Fruit fly (Drosophila melanogaster): Measurements from ENCODE around the gene CG6144.

CG6144 gene

DNA sequence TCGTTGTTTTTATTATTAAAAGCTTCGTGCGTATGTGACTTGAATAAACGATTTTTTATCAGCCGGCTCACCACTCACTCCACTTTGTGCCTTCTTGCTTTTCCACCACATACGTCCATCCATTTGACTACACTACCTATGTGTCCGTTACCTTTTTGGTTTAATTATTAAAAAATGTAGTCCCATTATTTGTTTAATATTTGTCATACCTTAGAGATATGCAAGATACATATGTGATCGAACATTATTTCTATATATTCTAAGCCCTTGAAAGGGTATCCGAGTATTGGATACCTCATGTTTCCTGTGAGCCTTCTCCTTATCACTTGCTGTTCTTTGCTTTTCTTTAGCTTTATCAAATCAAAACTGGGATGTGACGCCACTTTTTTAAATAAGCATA, 30.7 kb downstream of the CG6144 start (continued):
- TF ChIP-seq B-H1 (GFP tag; IDR thresholded peaks at IDR 0.05): peak; percentile 45; the same call in 2 of the 3 replicates

DNA sequence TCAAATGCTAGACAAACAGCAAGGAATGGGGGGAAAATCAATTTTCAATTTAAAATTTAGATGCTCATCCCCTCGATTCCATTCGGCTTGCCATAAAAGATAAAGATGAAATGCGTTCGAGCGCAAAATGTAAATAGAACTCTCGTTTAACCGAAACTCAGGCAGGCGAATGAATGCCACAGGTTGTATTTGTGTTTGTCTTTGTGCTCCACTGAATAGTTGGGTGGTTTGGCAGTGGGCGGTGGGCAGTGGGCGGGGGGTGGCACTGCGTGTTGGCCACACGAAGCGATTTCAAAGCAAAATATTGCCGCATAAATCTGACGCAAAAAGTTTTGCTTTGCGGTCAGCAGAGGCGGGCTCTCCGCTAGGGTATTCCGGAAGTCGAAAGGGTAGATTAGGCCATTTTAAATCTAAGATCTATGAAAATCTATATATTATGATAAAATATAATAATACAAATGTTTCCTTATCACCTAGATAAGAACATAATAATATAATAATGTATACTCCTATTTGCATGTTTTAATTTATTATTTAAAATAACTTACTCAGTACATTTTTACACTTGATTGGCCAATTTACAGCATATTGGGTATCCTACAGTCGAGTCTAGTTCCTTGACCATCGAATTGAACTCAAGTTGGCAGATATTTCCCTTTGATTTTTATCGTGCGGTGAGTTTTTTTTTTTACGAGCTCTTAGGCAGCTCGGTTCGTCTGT, 33.8 kb downstream of the CG6144 start:
- TF ChIP-seq so (GFP tag; IDR thresholded peaks at IDR 0.05) (no peak), lab (GFP tag; optimal IDR thresholded peaks at IDR 0.05) (peak; percentile 74), Drgx (GFP tag; IDR thresholded peaks at IDR 0.05) (peak; percentile 38; the same call in 1 of the 2 replicates), Rx (GFP tag; IDR thresholded peaks at IDR 0.05) (peak; percentile 23; the same call in 1 of the 2 replicates), croc (GFP tag; conservative IDR thresholded peaks at IDR 0.05) (no peak; the same call in 2 of the 3 replicates), CG7928 (GFP tag; optimal IDR thresholded peaks at IDR 0.05) (no peak), HLHmδ (GFP tag; optimal IDR thresholded peaks at IDR 0.05) (no peak), Nf-YC (tag; optimal IDR thresholded peaks at IDR 0.05) (no peak), CG31365 (tag; optimal IDR thresholded peaks at IDR 0.05) (no peak), luna (GFP tag; optimal IDR thresholded peaks at IDR 0.05) (no peak), CG12236 (GFP tag; optimal IDR thresholded peaks at IDR 0.05) (no peak), Oli (tag; optimal IDR thresholded peaks at IDR 0.05) (peak; percentile 76), CG34376 (GFP tag; optimal IDR thresholded peaks at IDR 0.05) (no peak), Sox102F (GFP tag; optimal IDR thresholded peaks at IDR 0.05) (peak; percentile 75), CG10147 (GFP tag; optimal IDR thresholded peaks at IDR 0.05) (peak; percentile 40), Stat92E (GFP tag; optimal IDR thresholded peaks at IDR 0.05) (no peak), H15 (GFP tag; IDR thresholded peaks at IDR 0.05) (0 out of 3 replicates have a peak, but pooled peaks have one; percentile 33), crp (GFP tag; optimal IDR thresholded peaks at IDR 0.05) (peak in 1 of 2 experiments; percentile 6), pho (GFP tag; optimal IDR thresholded peaks at IDR 0.05) (no peak), CG5245 (GFP tag; optimal IDR thresholded peaks at IDR 0.05) (peak; percentile 31), CG6813 (GFP tag; optimal IDR thresholded peaks at IDR 0.05) (peak; percentile 36), crc (GFP tag; optimal IDR thresholded peaks at IDR 0.05) (no peak), btn (GFP tag; optimal IDR thresholded peaks at IDR 0.05) (no peak), en (GFP tag; optimal IDR thresholded peaks at IDR 0.05) (no peak), nau (GFP tag; optimal IDR thresholded peaks at IDR 0.05) (peak; percentile 66), Chrac-16 (GFP tag; optimal IDR thresholded peaks at IDR 0.05) (peak; percentile 42), NfI (GFP tag; optimal IDR thresholded peaks at IDR 0.05) (peak; percentile 28), mirr (GFP tag; optimal IDR thresholded peaks at IDR 0.05) (no peak), CG43689 (GFP tag; IDR thresholded peaks at IDR 0.05) (no peak), Aef1 (GFP tag; IDR thresholded peaks at IDR 0.05) (peak; percentile 35; the same call in 1 of the 3 replicates), CG12071 (GFP tag; optimal IDR thresholded peaks at IDR 0.05) (no peak), HmgD (GFP tag; optimal IDR thresholded peaks at IDR 0.05) (no peak), trh (GFP tag; optimal IDR thresholded peaks at IDR 0.05) (peak; percentile 27), ap (GFP tag; IDR thresholded peaks at IDR 0.05) (no peak), HHEX (GFP tag; optimal IDR thresholded peaks at IDR 0.05) (peak; percentile 67), phol (tag; optimal IDR thresholded peaks at IDR 0.05) (peak; percentile 75), CG15073 (GFP tag; optimal IDR thresholded peaks at IDR 0.05) (no peak), MBD-R2 (GFP tag; IDR thresholded peaks at IDR 0.05) (no peak), Sox100B (GFP tag; optimal IDR thresholded peaks at IDR 0.05) (peak; percentile 68), Hr51 (GFP tag; optimal IDR thresholded peaks at IDR 0.05) (peak in 1 of 2 experiments; percentile 79), sob (GFP tag; IDR thresholded peaks at IDR 0.05) (peak; percentile 68; the same call in 1 of the 2 replicates), tll (GFP tag; optimal IDR thresholded peaks at IDR 0.05) (no peak), Dp (GFP tag; optimal IDR thresholded peaks at IDR 0.05) (no peak), tap (tag; optimal IDR thresholded peaks at IDR 0.05) (peak; percentile 19), grn (GFP tag; optimal IDR thresholded peaks at IDR 0.05) (peak; percentile 23)

All from whole organism, embryonic.